Fruit fly (Drosophila melanogaster) whole organism, prepupa: Measurements from ENCODE around the gene CG13258.

Experiments used
- Blimp-1 ChIP-seq: fragments of 200-800 bp; sonication (Bioruptor generic); optimal IDR thresholded peaks from 3 replicates; lab custom pipeline; 2017; ENCODE audit warnings: missing biosample characterization, missing genetic modification characterization, mild to moderate bottlenecking, moderate library complexity, missing genetic modification reagents
- CG10631 ChIP-seq: fragments of 200-800 bp; sonication (Bioruptor generic); optimal IDR thresholded peaks from 2 replicates; lab custom pipeline; 2016; ENCODE audit warnings: missing biosample characterization, missing genetic modification characterization
- CG10669 ChIP-seq: fragments of 200-800 bp; sonication (Bioruptor generic); optimal IDR thresholded peaks from 3 replicates; lab custom pipeline; 2018; ENCODE audit warnings: missing biosample characterization, mild to moderate bottlenecking, missing genetic modification characterization, moderate library complexity
- CG11762 ChIP-seq: fragments of 200-800 bp; sonication (Bioruptor generic); optimal IDR thresholded peaks from 3 replicates; lab custom pipeline; 2016; ENCODE audit warnings: missing biosample characterization, missing genetic modification characterization; ENCODE audit not compliant: insufficient read depth
- CG1621 ChIP-seq: fragments of 200-800 bp; sonication (Bioruptor generic); optimal IDR thresholded peaks from 3 replicates; lab custom pipeline; 2018; ENCODE audit warnings: missing biosample characterization, mild to moderate bottlenecking, missing genetic modification characterization
- CG16779 ChIP-seq: fragments of 200-800 bp; sonication (Bioruptor generic); optimal IDR thresholded peaks from 3 replicates; lab custom pipeline; 2017; ENCODE audit warnings: missing biosample characterization, mild to moderate bottlenecking, missing genetic modification characterization
- CG31627 ChIP-seq: fragments of 200-800 bp; sonication (Bioruptor generic); optimal IDR thresholded peaks from 3 replicates; lab custom pipeline; 2016; ENCODE audit warnings: missing biosample characterization, missing genetic modification characterization
- CG32006 ChIP-seq: fragments of 200-800 bp; sonication (Bioruptor generic); optimal IDR thresholded peaks from 3 replicates; lab custom pipeline; 2017; ENCODE audit warnings: missing biosample characterization, mild to moderate bottlenecking, missing genetic modification characterization
- CG34406 ChIP-seq: fragments of 200-800 bp; sonication (Bioruptor generic); optimal IDR thresholded peaks from 3 replicates; lab custom pipeline; 2016; ENCODE audit warnings: missing biosample characterization, missing genetic modification characterization
- CG3919 ChIP-seq: fragments of 200-800 bp; sonication (Bioruptor generic); optimal IDR thresholded peaks from 3 replicates; lab custom pipeline; 2016; ENCODE audit warnings: missing biosample characterization, missing genetic modification characterization
- CG4318 ChIP-seq: fragments of 200-800 bp; sonication (Bioruptor generic); optimal IDR thresholded peaks from 3 replicates; lab custom pipeline; 2017; ENCODE audit warnings: missing biosample characterization, mild to moderate bottlenecking, missing genetic modification characterization
- CG6163 ChIP-seq: fragments of 200-800 bp; sonication (Bioruptor generic); IDR thresholded peaks from 3 replicates; pipeline ENCODE4 v1.3.6; 2022; ENCODE audit warnings: missing biosample characterization, missing genetic modification characterization
- CG6276 ChIP-seq: fragments of 200-800 bp; sonication (Bioruptor generic); optimal IDR thresholded peaks from 2 replicates; lab custom pipeline; 2017; ENCODE audit warnings: missing biosample characterization, mild to moderate bottlenecking, missing genetic modification characterization
- CG6792 ChIP-seq: fragments of 200-800 bp; sonication (Bioruptor generic); optimal IDR thresholded peaks from 3 replicates; lab custom pipeline; 2016; ENCODE audit warnings: missing biosample characterization, missing genetic modification characterization
- CG6808 ChIP-seq: fragments of 200-800 bp; sonication (Bioruptor generic); optimal IDR thresholded peaks from 3 replicates; lab custom pipeline; 2017; ENCODE audit warnings: missing biosample characterization, missing genetic modification characterization, mild to moderate bottlenecking, moderate library complexity, missing genetic modification reagents
- CG6854 ChIP-seq: fragments of 200-800 bp; sonication (Bioruptor generic); optimal IDR thresholded peaks from 2 replicates; lab custom pipeline; 2017; ENCODE audit warnings: missing biosample characterization, mild to moderate bottlenecking, missing genetic modification characterization
- CG7368 ChIP-seq: fragments of 200-800 bp; sonication (Bioruptor generic); optimal IDR thresholded peaks from 3 replicates; lab custom pipeline; 2016; ENCODE audit warnings: missing biosample characterization, missing genetic modification characterization
- CG8119 ChIP-seq: fragments of 200-800 bp; sonication (Bioruptor generic); IDR thresholded peaks from 3 replicates; pipeline ENCODE4 v1.3.6; 2022; ENCODE audit warnings: missing biosample characterization, missing genetic modification characterization
- CG8319 ChIP-seq: fragments of 200-800 bp; sonication (Bioruptor generic); optimal IDR thresholded peaks from 3 replicates; lab custom pipeline; 2016; ENCODE audit warnings: missing biosample characterization, missing genetic modification characterization
- CG8632 ChIP-seq: fragments of 200-800 bp; sonication (Bioruptor generic); optimal IDR thresholded peaks from 3 replicates; lab custom pipeline; 2016; ENCODE audit warnings: missing biosample characterization, missing genetic modification characterization
- CG9139 ChIP-seq: fragments of 200-800 bp; sonication (Bioruptor generic); optimal IDR thresholded peaks from 3 replicates; lab custom pipeline; 2017; ENCODE audit warnings: missing biosample characterization, mild to moderate bottlenecking, missing genetic modification characterization
- Eip75B ChIP-seq: fragments of 200-800 bp; sonication (Bioruptor generic); optimal IDR thresholded peaks from 3 replicates; lab custom pipeline; 2016; ENCODE audit warnings: missing biosample characterization, missing genetic modification characterization
- Eip78C ChIP-seq: fragments of 200-800 bp; sonication (Bioruptor generic); peaks from one replicate; lab custom pipeline; 2016; ENCODE audit warnings: missing biosample characterization, missing genetic modification characterization
- Eip93F ChIP-seq: fragments of 200-800 bp; sonication (Bioruptor generic); optimal IDR thresholded peaks from 2 replicates; lab custom pipeline; 2016; ENCODE audit warnings: missing biosample characterization, mild to moderate bottlenecking, missing genetic modification characterization
- Gug ChIP-seq: fragments of 200-800 bp; sonication (Bioruptor generic); IDR thresholded peaks from 2 replicates; pipeline ENCODE4 v1.3.6; 2022; ENCODE audit warnings: missing biosample characterization, missing genetic modification characterization
- Hr38 ChIP-seq: sonication (Bioruptor generic); optimal IDR thresholded peaks from 2 replicates; lab custom pipeline; 2016; ENCODE audit warnings: missing biosample characterization, missing genetic modification characterization
- Hr39 ChIP-seq: fragments of 200-800 bp; sonication (Bioruptor generic); optimal IDR thresholded peaks from 2 replicates; lab custom pipeline; 2016; ENCODE audit warnings: missing biosample characterization, missing genetic modification characterization
- Lpt ChIP-seq: fragments of 200-800 bp; sonication (Bioruptor generic); optimal IDR thresholded peaks from 3 replicates; lab custom pipeline; 2016; ENCODE audit warnings: missing biosample characterization, missing genetic modification characterization
- OdsH ChIP-seq: fragments of 200-800 bp; sonication (Bioruptor generic); optimal IDR thresholded peaks from 3 replicates; lab custom pipeline; 2016; ENCODE audit warnings: missing biosample characterization, missing genetic modification characterization
- Smox ChIP-seq: fragments of 200-800 bp; sonication (Bioruptor generic); optimal IDR thresholded peaks from 3 replicates; lab custom pipeline; 2016; ENCODE audit warnings: missing biosample characterization, missing genetic modification characterization
- Sox102F ChIP-seq: fragments of 200-800 bp; sonication (Bioruptor generic); optimal IDR thresholded peaks from 2 replicates; lab custom pipeline; 2016; ENCODE audit warnings: missing biosample characterization, mild to moderate bottlenecking, missing genetic modification characterization
- Sox14 ChIP-seq: fragments of 200-800 bp; sonication (Bioruptor generic); optimal IDR thresholded peaks from 3 replicates; lab custom pipeline; 2016; ENCODE audit warnings: missing biosample characterization, missing genetic modification characterization
- achi ChIP-seq: fragments of 200-800 bp; sonication (Bioruptor generic); optimal IDR thresholded peaks from 3 replicates; lab custom pipeline; 2016; ENCODE audit warnings: missing biosample characterization, missing genetic modification characterization
- acj6 ChIP-seq: fragments of 200-800 bp; sonication (Bioruptor generic); optimal IDR thresholded peaks from 3 replicates; lab custom pipeline; 2016; ENCODE audit warnings: missing biosample characterization, missing genetic modification characterization
- cyc ChIP-seq: fragments of 200-800 bp; sonication (Bioruptor generic); optimal IDR thresholded peaks from 3 replicates; lab custom pipeline; 2016; ENCODE audit warnings: missing biosample characterization, missing genetic modification characterization
- dac ChIP-seq: fragments of 200-800 bp; sonication (Bioruptor generic); optimal IDR thresholded peaks from 2 replicates; lab custom pipeline; 2017; ENCODE audit warnings: missing biosample characterization, mild to moderate bottlenecking, missing genetic modification characterization
- dsx ChIP-seq: fragments of 200-800 bp; optimal IDR thresholded peaks from 3 replicates; lab custom pipeline; 2019; ENCODE audit warnings: missing biosample characterization, mild to moderate bottlenecking, missing genetic modification characterization, moderate library complexity; ENCODE audit not compliant: poor library complexity, severe bottlenecking
- eg ChIP-seq: fragments of 200-800 bp; sonication (Bioruptor generic); IDR thresholded peaks from 3 replicates; pipeline ENCODE4 v1.3.6; 2022; ENCODE audit warnings: missing biosample characterization, missing genetic modification characterization
- esn ChIP-seq: fragments of 200-800 bp; sonication (Bioruptor generic); optimal IDR thresholded peaks from 2 replicates; lab custom pipeline; 2016; ENCODE audit warnings: missing biosample characterization, mild to moderate bottlenecking, missing genetic modification characterization, moderate library complexity
- fd59A ChIP-seq: fragments of 200-800 bp; sonication (Bioruptor generic); optimal IDR thresholded peaks from 2 replicates; lab custom pipeline; 2017; ENCODE audit warnings: missing biosample characterization, mild to moderate bottlenecking, missing genetic modification characterization, missing genetic modification reagents
- fd85E ChIP-seq: fragments of 200-800 bp; sonication (Bioruptor generic); optimal IDR thresholded peaks from 3 replicates; lab custom pipeline; 2016; ENCODE audit warnings: missing biosample characterization, missing genetic modification characterization
- fkh ChIP-seq: fragments of 200-800 bp; sonication (Bioruptor generic); optimal IDR thresholded peaks from 3 replicates; lab custom pipeline; 2017; ENCODE audit warnings: missing biosample characterization, mild to moderate bottlenecking, missing genetic modification characterization, moderate library complexity
- lz ChIP-seq: fragments of 200-800 bp; sonication (Bioruptor generic); optimal IDR thresholded peaks from 3 replicates; lab custom pipeline; 2016; ENCODE audit warnings: missing biosample characterization, missing genetic modification characterization
- net ChIP-seq: fragments of 200-800 bp; sonication (Bioruptor generic); optimal IDR thresholded peaks from 3 replicates; lab custom pipeline; 2016; ENCODE audit warnings: missing biosample characterization, missing genetic modification characterization
- pdm3 ChIP-seq: fragments of 200-800 bp; sonication (Bioruptor generic); optimal IDR thresholded peaks from 3 replicates; lab custom pipeline; 2016; ENCODE audit warnings: missing biosample characterization, missing genetic modification characterization
- salr ChIP-seq, 2 experiments: fragments of 200-800 bp; sonication (Bioruptor generic); optimal IDR thresholded peaks; 3 replicates each; lab custom pipeline; 2016 to 2018; ENCODE audit warnings: missing biosample characterization in 2 of 2, missing genetic modification characterization in 2 of 2, mild to moderate bottlenecking in 1 of 2
- spab ChIP-seq: fragments of 200-800 bp; sonication (Bioruptor generic); optimal IDR thresholded peaks from 2 replicates; lab custom pipeline; 2017; ENCODE audit warnings: missing biosample characterization, mild to moderate bottlenecking, missing genetic modification characterization, missing genetic modification reagents
- svp ChIP-seq: fragments of 200-800 bp; sonication (Bioruptor generic); peaks from one replicate; lab custom pipeline; 2016; ENCODE audit warnings: missing biosample characterization, missing genetic modification characterization
- topi ChIP-seq: fragments of 200-800 bp; sonication (Bioruptor generic); optimal IDR thresholded peaks from 3 replicates; lab custom pipeline; 2016; ENCODE audit warnings: missing biosample characterization, missing genetic modification characterization
- vri ChIP-seq: fragments of 200-800 bp; sonication (Bioruptor generic); optimal IDR thresholded peaks from 3 replicates; lab custom pipeline; 2016; ENCODE audit warnings: missing biosample characterization, mild to moderate bottlenecking, missing genetic modification characterization

CG13258 gene

DNA sequence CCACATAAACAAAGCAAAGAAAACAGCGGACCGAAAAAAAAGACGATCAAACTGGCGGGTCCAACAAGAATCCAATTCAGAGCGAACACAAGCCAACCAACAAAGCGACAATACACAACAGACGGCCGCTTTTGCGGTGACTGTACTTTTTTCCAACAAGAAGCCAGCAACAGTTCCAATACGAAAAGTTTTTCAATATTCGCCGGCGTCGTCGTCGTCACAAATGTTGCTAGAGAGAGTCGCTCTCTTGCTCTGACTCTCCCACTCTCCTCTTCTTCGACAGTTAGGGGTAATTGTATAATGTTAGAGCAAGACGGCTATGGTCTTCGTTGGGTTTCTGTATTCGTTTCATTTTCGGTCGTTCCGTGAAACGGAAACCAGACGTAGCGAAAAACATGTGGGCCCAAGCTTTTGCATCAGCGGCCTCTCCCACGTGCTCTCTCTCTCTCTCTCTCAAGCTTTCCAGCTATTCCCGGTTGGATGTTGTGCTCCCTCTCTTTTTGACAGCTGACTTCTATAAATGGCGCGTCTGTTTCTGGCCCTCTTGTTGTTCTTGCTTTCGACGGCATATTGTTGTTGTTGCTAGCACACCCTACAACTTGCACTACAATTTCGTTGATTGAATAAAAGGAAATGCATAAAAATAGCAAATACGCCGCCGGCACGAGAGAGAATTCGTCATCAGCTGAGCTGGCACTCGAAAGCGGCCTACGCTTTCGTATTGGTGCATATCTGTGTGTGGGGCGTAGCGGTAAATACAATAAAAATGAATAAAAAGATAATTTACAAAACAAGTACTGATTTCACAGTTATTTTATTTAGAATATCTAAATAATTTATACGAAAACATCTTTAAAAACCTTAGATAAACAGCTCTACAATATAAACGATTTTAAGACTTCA is 23.3 kb downstream of the CG13258 start:
- TF ChIP-seq CG16779 (peak; percentile 79), spab (GFP tag; lab: Kevin White, UChicago) (peak; percentile 61), CG6163 (no peak), CG34406 (GFP tag; lab: Kevin White, UChicago) (peak; percentile 74), dsx (GFP tag; lab: Kevin White, UChicago) (peak; percentile 61), Smox (GFP tag; lab: Kevin White, UChicago) (peak; percentile 57), topi (peak; percentile 73), CG1621 (tag; lab: Kevin White, UChicago) (peak; percentile 70), dac (GFP tag; lab: Kevin White, UChicago) (no peak), esn (GFP tag; lab: Kevin White, UChicago) (peak; percentile 78), CG6808 (GFP tag; lab: Kevin White, UChicago) (peak; percentile 71), fd85E (GFP tag; lab: Kevin White, UChicago) (peak; percentile 60), eg (GFP tag; lab: Robert Waterston, UW) (no peak), Gug (GFP tag; lab: Robert Waterston, UW) (no peak), CG8119 (GFP tag; lab: Robert Waterston, UW) (no peak), CG10631 (GFP tag; lab: Kevin White, UChicago) (no peak), CG4318 (GFP tag; lab: Kevin White, UChicago) (no peak), CG32006 (GFP tag; lab: Kevin White, UChicago) (peak; percentile 2), cyc (GFP tag; lab: Kevin White, UChicago) (peak; percentile 21), Blimp-1 (GFP tag; lab: Kevin White, UChicago) (peak; percentile 67), CG31627 (GFP tag; lab: Kevin White, UChicago) (peak; percentile 23), net (peak; percentile 52), fd59A (GFP tag; lab: Kevin White, UChicago) (peak; percentile 6), CG6276 (peak; percentile 70), vri (GFP tag; lab: Kevin White, UChicago) (peak; percentile 97), CG6854 (GFP tag; lab: Kevin White, UChicago) (peak; percentile 96), Eip75B (GFP tag; lab: Kevin White, UChicago) (peak; percentile 70), Eip78C (GFP tag; lab: Kevin White, UChicago) (peak; percentile 91), fkh (peak; percentile 91), Hr39 (GFP tag; lab: Kevin White, UChicago) (no peak), CG8319 (GFP tag; lab: Kevin White, UChicago) (peak; percentile 64), CG6792 (GFP tag; lab: Kevin White, UChicago) (peak; percentile 74), OdsH (GFP tag; lab: Kevin White, UChicago) (peak; percentile 13), pdm3 (GFP tag; lab: Kevin White, UChicago) (peak; percentile 31), lz (GFP tag; lab: Kevin White, UChicago) (peak; percentile 51), Lpt (GFP tag; lab: Kevin White, UChicago) (peak; percentile 79), Sox14 (GFP tag; lab: Kevin White, UChicago) (no peak), CG11762 (GFP tag; lab: Kevin White, UChicago) (peak; percentile 26), acj6 (GFP tag; lab: Kevin White, UChicago) (peak; percentile 34), CG9139 (GFP tag; lab: Kevin White, UChicago) (peak; percentile 80), Eip93F (GFP tag; lab: Kevin White, UChicago) (peak; percentile 52), CG10669 (GFP tag; lab: Kevin White, UChicago) (peak; percentile 11), achi (peak; percentile 65), svp (GFP tag; lab: Kevin White, UChicago) (no peak), Hr38 (no peak), CG3919 (GFP tag; lab: Kevin White, UChicago) (peak; percentile 82), CG7368 (GFP tag; lab: Kevin White, UChicago) (peak; percentile 84), salr (GFP tag; optimal IDR thresholded peaks at IDR 0.05; lab: Kevin White, UChicago) (peak in 1 of 2 experiments; percentile 39), CG8632 (peak; percentile 38), Sox102F (GFP tag; lab: Kevin White, UChicago) (peak; percentile 78)
